Worm (Caenorhabditis elegans) whole organism, mixed stage, embryonic: ENCODE measurements around the gene C08H9.15.
"Not testable (repeated sequence)": the region's sequence is repeated elsewhere in the genome, so short reads cannot be mapped to it uniquely, and the experiment has no call there.

Experiments used
- M03D4.4 ChIP-seq: sonication (generic microtip); optimal IDR thresholded peaks from 2 replicates; lab custom pipeline; 2017; ENCODE audit warnings: mild to moderate bottlenecking, missing genetic modification characterization, missing compliant biosample characterization
- bed-3 ChIP-seq: fragments of 200-800 bp; sonication (Bioruptor generic); optimal IDR thresholded peaks from 3 replicates; lab custom pipeline; 2018; ENCODE audit warnings: mild to moderate bottlenecking, missing genetic modification characterization, moderate library complexity, missing compliant biosample characterization
- blmp-1 ChIP-seq: fragments of 150-350 bp; optimal IDR thresholded peaks from 2 replicates; lab custom pipeline; 2014; ENCODE audit warnings: missing biosample characterization, missing genetic modification characterization
- ceh-39 ChIP-seq: fragments of 150-350 bp; optimal IDR thresholded peaks from 2 replicates; lab custom pipeline; 2014; ENCODE audit warnings: missing biosample characterization, missing genetic modification characterization
- ceh-43 ChIP-seq: fragments of 200-800 bp; sonication (Bioruptor generic); optimal IDR thresholded peaks from 2 replicates; lab custom pipeline; 2018; ENCODE audit warnings: mild to moderate bottlenecking, missing genetic modification characterization, moderate library complexity, missing compliant biosample characterization
- ceh-83 ChIP-seq: fragments of 200-800 bp; sonication (Bioruptor generic); optimal IDR thresholded peaks from 2 replicates; lab custom pipeline; 2018; ENCODE audit warnings: mild to moderate bottlenecking, missing genetic modification characterization, missing compliant biosample characterization
- ces-1 ChIP-seq: fragments of 150-350 bp; optimal IDR thresholded peaks from 2 replicates; lab custom pipeline; 2014; ENCODE audit warnings: missing biosample characterization, missing genetic modification reagents, missing genetic modification characterization
- cnd-1 ChIP-seq: fragments of 200-800 bp; sonication (Bioruptor generic); optimal IDR thresholded peaks from 2 replicates; lab custom pipeline; 2018; ENCODE audit warnings: mild to moderate bottlenecking, missing genetic modification characterization, missing compliant biosample characterization
- drap-1 ChIP-seq: fragments of 200-800 bp; sonication (Bioruptor generic); optimal IDR thresholded peaks from 3 replicates; lab custom pipeline; 2018; ENCODE audit warnings: mild to moderate bottlenecking, missing genetic modification characterization, missing compliant biosample characterization
- elt-1 ChIP-seq: sonication (generic microtip); optimal IDR thresholded peaks from 2 replicates; lab custom pipeline; 2017; ENCODE audit warnings: missing genetic modification characterization, mild to moderate bottlenecking, missing compliant biosample characterization, antibody characterized with exemption, moderate library complexity, borderline replicate concordance; ENCODE audit not compliant: insufficient read depth
- elt-3 ChIP-seq: fragments of 150-350 bp; optimal IDR thresholded peaks from 2 replicates; lab custom pipeline; 2014; ENCODE audit warnings: missing biosample characterization, missing genetic modification characterization
- flh-1 ChIP-seq: fragments of 200-800 bp; sonication (Bioruptor generic); optimal IDR thresholded peaks from 2 replicates; lab custom pipeline; 2018; ENCODE audit warnings: mild to moderate bottlenecking, missing genetic modification characterization, moderate library complexity, missing compliant biosample characterization
- hlh-1 ChIP-seq: fragments of 150-350 bp; optimal IDR thresholded peaks from 2 replicates; lab custom pipeline; 2014; ENCODE audit warnings: missing biosample characterization, missing genetic modification reagents, missing genetic modification characterization
- lin-13 ChIP-seq: fragments of 150-350 bp; optimal IDR thresholded peaks from 2 replicates; lab custom pipeline; 2014; ENCODE audit warnings: missing biosample characterization, missing genetic modification characterization
- lin-32 ChIP-seq: fragments of 200-800 bp; sonication (Bioruptor generic); optimal IDR thresholded peaks from 2 replicates; lab custom pipeline; 2018; ENCODE audit warnings: mild to moderate bottlenecking, missing genetic modification characterization, missing compliant biosample characterization
- mab-5 ChIP-seq: fragments of 150-350 bp; optimal IDR thresholded peaks from 2 replicates; lab custom pipeline; 2014; ENCODE audit warnings: missing biosample characterization, missing genetic modification characterization
- mep-1 ChIP-seq: fragments of 150-350 bp; optimal IDR thresholded peaks from 2 replicates; lab custom pipeline; 2017; ENCODE audit warnings: missing biosample characterization, missing genetic modification reagents, missing genetic modification characterization, inconsistent platforms
- nhr-12 ChIP-seq: fragments of 150-350 bp; optimal IDR thresholded peaks from 2 replicates; lab custom pipeline; 2014; ENCODE audit warnings: missing biosample characterization, missing genetic modification characterization
- nhr-2 ChIP-seq: fragments of 150-350 bp; optimal IDR thresholded peaks from 2 replicates; lab custom pipeline; 2014; ENCODE audit warnings: missing biosample characterization, missing genetic modification characterization
- nhr-237 ChIP-seq: fragments of 150-350 bp; optimal IDR thresholded peaks from 2 replicates; lab custom pipeline; 2014; ENCODE audit warnings: missing biosample characterization, missing genetic modification characterization
- nhr-28 ChIP-seq: fragments of 150-350 bp; optimal IDR thresholded peaks from 2 replicates; lab custom pipeline; 2014; ENCODE audit warnings: missing biosample characterization, missing genetic modification characterization
- pha-4 ChIP-seq: fragments of 150-350 bp; optimal IDR thresholded peaks from 2 replicates; lab custom pipeline; 2018; ENCODE audit warnings: missing biosample characterization, missing genetic modification reagents, missing genetic modification characterization
- sem-2 ChIP-seq: fragments of 200-800 bp; sonication (Bioruptor generic); optimal IDR thresholded peaks from 2 replicates; lab custom pipeline; 2018; ENCODE audit warnings: mild to moderate bottlenecking, missing genetic modification characterization, missing compliant biosample characterization
- snpc-4 ChIP-seq: fragments of 150-350 bp; optimal IDR thresholded peaks from 2 replicates; lab custom pipeline; 2014; ENCODE audit warnings: missing biosample characterization, missing genetic modification characterization
- tbx-8 ChIP-seq: fragments of 200-800 bp; sonication (Bioruptor generic); optimal IDR thresholded peaks from 2 replicates; lab custom pipeline; 2018; ENCODE audit warnings: mild to moderate bottlenecking, missing genetic modification characterization, moderate library complexity, missing compliant biosample characterization
- unc-120 ChIP-seq: sonication (generic microtip); optimal IDR thresholded peaks from 2 replicates; lab custom pipeline; 2017; ENCODE audit warnings: missing genetic modification characterization, missing compliant biosample characterization; ENCODE audit not compliant: poor library complexity, severe bottlenecking
- unc-62 ChIP-seq: fragments of 150-350 bp; optimal IDR thresholded peaks from 2 replicates; lab custom pipeline; 2014; ENCODE audit warnings: missing biosample characterization, missing genetic modification reagents, missing genetic modification characterization
- zip-8 ChIP-seq: fragments of 150-350 bp; optimal IDR thresholded peaks from 2 replicates; lab custom pipeline; 2014; ENCODE audit warnings: missing biosample characterization, missing genetic modification characterization

C08H9.15 gene

ce11 chrII:9859575-9859974, 21.4 kb upstream of the C08H9.15 start, which contains the start of gene chil-5:
TSS of gene chil-5 (minus strand) at chrII:9859675.
- TF ChIP-seq hlh-1 (tag; lab: Kevin White, UChicago) (no peak), elt-3 (tag; lab: Kevin White, UChicago) (no peak), blmp-1 (no peak), ceh-43 (GFP tag; lab: Kevin White, UChicago) (no peak), snpc-4 (tag; lab: Kevin White, UChicago) (no peak), pha-4 (tag; lab: Kevin White, UChicago) (no peak), elt-1 (tag; lab: Kevin White, UChicago) (no peak), cnd-1 (tag; lab: Kevin White, UChicago) (no peak), ces-1 (GFP tag; lab: Kevin White, UChicago) (no peak), flh-1 (GFP tag; lab: Kevin White, UChicago) (no peak), tbx-8 (GFP tag; lab: Kevin White, UChicago) (no peak), unc-62 (no peak), nhr-2 (no peak), bed-3 (no peak)

ce11 chrII:9861394-9861793, 19.6 kb upstream of the C08H9.15 start, which contains the start of gene chil-3:
TSS of gene chil-3 (minus strand) at chrII:9861494.
- TF ChIP-seq lin-13 = no peak

ce11 chrII:9862147-9862546, 18.8 kb upstream of the C08H9.15 start, which contains the start of gene C08H9.18:
TSS of gene C08H9.18 (minus strand) at chrII:9862247.
- TF ChIP-seq nhr-28 (tag; lab: Kevin White, UChicago) (no peak), sem-2 (no peak), zip-8 (tag; lab: Kevin White, UChicago) (no peak), lin-32 (GFP tag; lab: Kevin White, UChicago) (no peak), elt-3 (tag; lab: Kevin White, UChicago) (no peak), ceh-39 (no peak), pha-4 (tag; lab: Kevin White, UChicago) (no peak), unc-120 (tag; lab: Kevin White, UChicago) (no peak), elt-1 (tag; lab: Kevin White, UChicago) (no peak)

DNA sequence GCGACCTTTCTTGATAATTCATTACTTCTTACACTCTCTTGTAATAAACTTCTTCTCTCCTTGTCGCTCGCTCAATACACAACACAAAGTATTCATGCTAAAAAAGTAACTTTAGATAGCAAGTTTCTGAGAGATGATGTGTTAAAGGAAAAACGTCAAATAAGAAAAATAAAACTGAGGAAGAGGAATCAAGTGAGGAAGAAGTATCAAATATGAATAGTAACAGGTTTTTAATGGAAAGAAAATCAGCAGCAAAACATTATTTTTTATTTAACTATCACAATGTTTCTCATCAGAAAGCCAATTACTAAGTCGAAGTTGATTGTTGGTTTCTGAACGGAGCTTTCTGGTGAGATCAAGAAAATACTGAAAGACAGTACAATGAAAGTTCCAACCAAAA, 14.6 kb upstream of the C08H9.15 start, which contains the start of gene chil-1:
TSS of gene chil-1 (minus strand) at position 101 of the 400 bp plus-strand sequence.
- not testable (repeated sequence) for TF ChIP-seq mab-5 (tag; lab: Kevin White, UChicago); lin-32 (GFP tag; lab: Kevin White, UChicago); pha-4 (tag; lab: Kevin White, UChicago)
- TF ChIP-seq, all 35 proteins: peak for 0; not testable (repeated sequence) for 35

DNA sequence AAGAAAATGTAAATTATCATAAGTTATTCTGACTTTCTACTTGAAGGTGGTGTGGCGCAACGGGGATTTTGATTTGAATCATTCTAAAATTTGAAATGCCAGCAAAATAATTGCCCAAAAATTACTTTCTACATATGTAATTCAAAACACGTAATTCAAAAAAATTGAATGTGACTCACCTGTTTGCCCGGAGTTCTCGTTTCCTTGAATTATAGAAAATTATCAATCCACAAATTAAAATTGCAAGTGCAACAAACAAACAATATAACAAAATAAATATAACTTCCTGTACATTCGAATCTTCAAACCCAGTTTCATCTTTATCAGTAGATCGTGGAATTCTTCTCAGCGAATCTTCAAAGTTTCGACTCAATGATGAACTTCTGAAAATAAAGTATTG, 12.8 kb upstream of the C08H9.15 start:
- no peak for TF ChIP-seq bed-3
- TF ChIP-seq elt-1 (tag; lab: Kevin White, UChicago) = no peak
- TF ChIP-seq nhr-12 (tag; lab: Kevin White, UChicago) = no peak
- no peak for TF ChIP-seq unc-120 (tag; lab: Kevin White, UChicago)
- no peak for TF ChIP-seq ceh-39
- TF ChIP-seq elt-3 (tag; lab: Kevin White, UChicago) = no peak
- no peak for TF ChIP-seq nhr-2
- no peak for TF ChIP-seq zip-8 (tag; lab: Kevin White, UChicago)
- no peak for TF ChIP-seq ces-1 (GFP tag; lab: Kevin White, UChicago)
- TF ChIP-seq hlh-1 (tag; lab: Kevin White, UChicago) = no peak
- TF ChIP-seq drap-1 (GFP tag; lab: Kevin White, UChicago) = no peak
- TF ChIP-seq ceh-83 (GFP tag; lab: Kevin White, UChicago) = no peak
- TF ChIP-seq M03D4.4 = no peak
- no peak for TF ChIP-seq ceh-43 (GFP tag; lab: Kevin White, UChicago)
- TF ChIP-seq mab-5 (tag; lab: Kevin White, UChicago) = no peak
- no peak for TF ChIP-seq snpc-4 (tag; lab: Kevin White, UChicago)

DNA sequence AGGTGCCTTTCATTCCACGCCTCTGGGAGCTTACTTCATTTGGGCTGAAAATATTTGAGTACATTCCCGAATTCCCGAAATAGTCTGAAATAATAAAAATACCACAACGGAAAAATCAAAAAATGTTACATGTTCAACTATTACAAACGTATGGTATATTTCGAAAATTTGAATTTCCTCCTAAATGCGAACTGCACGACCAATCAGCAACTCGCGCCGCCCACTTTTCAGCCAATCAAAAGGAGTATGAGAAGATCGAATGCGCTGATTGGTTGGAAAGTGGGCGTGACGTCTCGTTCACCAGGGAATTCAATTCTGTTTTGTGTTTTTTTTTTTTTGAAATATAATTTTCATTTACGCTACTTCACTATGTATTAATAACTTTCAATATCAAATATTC, 12.3 kb upstream of the C08H9.15 start, which contains the start of gene old-1:
TSS of gene old-1 (minus strand) at position 50 of the 400 bp plus-strand sequence.
- no peak for TF ChIP-seq nhr-2
- TF ChIP-seq mep-1 (tag; lab: Kevin White, UChicago) = no peak
- TF ChIP-seq tbx-8 (GFP tag; lab: Kevin White, UChicago) = no peak
- no peak for TF ChIP-seq nhr-237 (tag; lab: Kevin White, UChicago)
- TF ChIP-seq ceh-39 = no peak
- no peak for TF ChIP-seq lin-13
